Fruit fly (Drosophila melanogaster): ENCODE results near the gene RpS30.

DNA sequence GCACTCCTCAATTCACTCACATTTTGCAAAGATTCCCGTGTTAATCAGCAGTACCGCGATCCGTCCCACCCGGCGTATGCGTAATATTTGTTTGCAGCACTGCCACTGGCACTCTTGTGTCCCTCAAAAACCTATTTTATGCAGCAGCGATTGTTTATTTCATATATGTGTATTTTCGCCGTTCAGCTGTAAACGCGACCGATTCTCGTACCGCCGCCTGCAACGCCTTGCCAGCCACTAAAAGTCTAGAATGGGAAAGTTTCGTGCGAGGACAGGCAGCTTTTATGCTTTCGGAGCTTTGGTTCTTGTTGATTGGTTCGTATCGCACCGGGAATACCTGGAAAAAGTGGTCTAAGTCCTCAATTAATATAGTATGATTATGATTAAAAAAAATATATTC is 31.6 kb upstream of the RpS30 start, which contains the start of gene CG17270:
- no peak for TF ChIP-seq CG1621 (tag; optimal IDR thresholded peaks at IDR 0.05)
- TF ChIP-seq CG10631 (GFP tag; optimal IDR thresholded peaks at IDR 0.05): no peak
- TF ChIP-seq Sox15 (GFP tag; optimal IDR thresholded peaks at IDR 0.05): no peak
- no peak for TF ChIP-seq Blimp-1 (GFP tag; optimal IDR thresholded peaks at IDR 0.05)
- TF ChIP-seq achi (GFP tag; optimal IDR thresholded peaks at IDR 0.05): no peak
- no peak for TF ChIP-seq Sox102F (GFP tag; optimal IDR thresholded peaks at IDR 0.05)
- TF ChIP-seq CG6792 (GFP tag; optimal IDR thresholded peaks at IDR 0.05): no peak
- no peak for TF ChIP-seq salr (GFP tag; optimal IDR thresholded peaks at IDR 0.05)
- no peak for TF ChIP-seq CG8632 (GFP tag; optimal IDR thresholded peaks at IDR 0.05)
- no peak for TF ChIP-seq spab (GFP tag; optimal IDR thresholded peaks at IDR 0.05)
- no peak for TF ChIP-seq Eip93F (GFP tag; optimal IDR thresholded peaks at IDR 0.05)
- TF ChIP-seq CG11902 (GFP tag; optimal IDR thresholded peaks at IDR 0.05): no peak
- TF ChIP-seq net (GFP tag; optimal IDR thresholded peaks at IDR 0.05): no peak
